Worm (Caenorhabditis elegans) whole organism, mixed stage, embryonic: ENCODE data around the gene atg-10.

ENCODE experiments used
- M03D4.4 ChIP-seq: sonication (generic microtip); optimal IDR thresholded peaks from 2 replicates; lab custom pipeline; 2017; ENCODE audit warnings: mild to moderate bottlenecking, missing genetic modification characterization, missing compliant biosample characterization
- bed-3 ChIP-seq: fragments of 200-800 bp; sonication (Bioruptor generic); optimal IDR thresholded peaks from 3 replicates; lab custom pipeline; 2018; ENCODE audit warnings: mild to moderate bottlenecking, missing genetic modification characterization, moderate library complexity, missing compliant biosample characterization
- blmp-1 ChIP-seq: fragments of 150-350 bp; optimal IDR thresholded peaks from 2 replicates; lab custom pipeline; 2014; ENCODE audit warnings: missing biosample characterization, missing genetic modification characterization
- ceh-39 ChIP-seq: fragments of 150-350 bp; optimal IDR thresholded peaks from 2 replicates; lab custom pipeline; 2014; ENCODE audit warnings: missing biosample characterization, missing genetic modification characterization
- ceh-43 ChIP-seq: fragments of 200-800 bp; sonication (Bioruptor generic); optimal IDR thresholded peaks from 2 replicates; lab custom pipeline; 2018; ENCODE audit warnings: mild to moderate bottlenecking, missing genetic modification characterization, moderate library complexity, missing compliant biosample characterization
- ces-1 ChIP-seq: fragments of 150-350 bp; optimal IDR thresholded peaks from 2 replicates; lab custom pipeline; 2014; ENCODE audit warnings: missing biosample characterization, missing genetic modification reagents, missing genetic modification characterization
- cnd-1 ChIP-seq: fragments of 200-800 bp; sonication (Bioruptor generic); optimal IDR thresholded peaks from 2 replicates; lab custom pipeline; 2018; ENCODE audit warnings: mild to moderate bottlenecking, missing genetic modification characterization, missing compliant biosample characterization
- elt-1 ChIP-seq: sonication (generic microtip); optimal IDR thresholded peaks from 2 replicates; lab custom pipeline; 2017; ENCODE audit warnings: missing genetic modification characterization, mild to moderate bottlenecking, missing compliant biosample characterization, antibody characterized with exemption, moderate library complexity, borderline replicate concordance; ENCODE audit not compliant: insufficient read depth
- elt-3 ChIP-seq: fragments of 150-350 bp; optimal IDR thresholded peaks from 2 replicates; lab custom pipeline; 2014; ENCODE audit warnings: missing biosample characterization, missing genetic modification characterization
- flh-1 ChIP-seq: fragments of 200-800 bp; sonication (Bioruptor generic); optimal IDR thresholded peaks from 2 replicates; lab custom pipeline; 2018; ENCODE audit warnings: mild to moderate bottlenecking, missing genetic modification characterization, moderate library complexity, missing compliant biosample characterization
- hlh-1 ChIP-seq: fragments of 150-350 bp; optimal IDR thresholded peaks from 2 replicates; lab custom pipeline; 2014; ENCODE audit warnings: missing biosample characterization, missing genetic modification reagents, missing genetic modification characterization
- lin-13 ChIP-seq: fragments of 150-350 bp; optimal IDR thresholded peaks from 2 replicates; lab custom pipeline; 2014; ENCODE audit warnings: missing biosample characterization, missing genetic modification characterization
- lin-32 ChIP-seq: fragments of 200-800 bp; sonication (Bioruptor generic); optimal IDR thresholded peaks from 2 replicates; lab custom pipeline; 2018; ENCODE audit warnings: mild to moderate bottlenecking, missing genetic modification characterization, missing compliant biosample characterization
- lsy-2 ChIP-seq: fragments of 150-350 bp; optimal IDR thresholded peaks from 2 replicates; lab custom pipeline; 2014; ENCODE audit warnings: missing biosample characterization, missing genetic modification characterization
- mab-5 ChIP-seq: fragments of 150-350 bp; optimal IDR thresholded peaks from 2 replicates; lab custom pipeline; 2014; ENCODE audit warnings: missing biosample characterization, missing genetic modification characterization
- mls-2 ChIP-seq: sonication (generic microtip); optimal IDR thresholded peaks from 2 replicates; lab custom pipeline; 2016; ENCODE audit warnings: mild to moderate bottlenecking, missing genetic modification characterization, moderate library complexity, missing compliant biosample characterization
- nhr-2 ChIP-seq: fragments of 150-350 bp; optimal IDR thresholded peaks from 2 replicates; lab custom pipeline; 2014; ENCODE audit warnings: missing biosample characterization, missing genetic modification characterization
- nhr-237 ChIP-seq: fragments of 150-350 bp; optimal IDR thresholded peaks from 2 replicates; lab custom pipeline; 2014; ENCODE audit warnings: missing biosample characterization, missing genetic modification characterization
- nhr-28 ChIP-seq: fragments of 150-350 bp; optimal IDR thresholded peaks from 2 replicates; lab custom pipeline; 2014; ENCODE audit warnings: missing biosample characterization, missing genetic modification characterization
- nhr-76 ChIP-seq: sonication (generic microtip); optimal IDR thresholded peaks from 2 replicates; lab custom pipeline; 2017; ENCODE audit warnings: missing biosample characterization, missing genetic modification characterization
- pha-4 ChIP-seq: fragments of 150-350 bp; optimal IDR thresholded peaks from 2 replicates; lab custom pipeline; 2018; ENCODE audit warnings: missing biosample characterization, missing genetic modification reagents, missing genetic modification characterization
- sem-2 ChIP-seq: fragments of 200-800 bp; sonication (Bioruptor generic); optimal IDR thresholded peaks from 2 replicates; lab custom pipeline; 2018; ENCODE audit warnings: mild to moderate bottlenecking, missing genetic modification characterization, missing compliant biosample characterization
- snpc-4 ChIP-seq: fragments of 150-350 bp; optimal IDR thresholded peaks from 2 replicates; lab custom pipeline; 2014; ENCODE audit warnings: missing biosample characterization, missing genetic modification characterization
- unc-120 ChIP-seq: sonication (generic microtip); optimal IDR thresholded peaks from 2 replicates; lab custom pipeline; 2017; ENCODE audit warnings: missing genetic modification characterization, missing compliant biosample characterization; ENCODE audit not compliant: poor library complexity, severe bottlenecking
- unc-39 ChIP-seq: fragments of 150-350 bp; optimal IDR thresholded peaks from 2 replicates; lab custom pipeline; 2014; ENCODE audit warnings: missing biosample characterization, missing genetic modification characterization
- unc-62 ChIP-seq: fragments of 150-350 bp; optimal IDR thresholded peaks from 2 replicates; lab custom pipeline; 2014; ENCODE audit warnings: missing biosample characterization, missing genetic modification reagents, missing genetic modification characterization
- ztf-11 ChIP-seq: fragments of 150-350 bp; optimal IDR thresholded peaks from 2 replicates; lab custom pipeline; 2014; ENCODE audit warnings: missing biosample characterization, missing genetic modification characterization

The atg-10 gene

ce11 chrII:8617516-8617915, 41.4 kb upstream of the atg-10 start, which contains the start of gene chhy-1:
Gene chhy-1, minus strand, starts transcription at chrII:8617616.
- TF ChIP-seq ceh-39 (tag; lab: Kevin White, UChicago) (no peak), elt-1 (tag; lab: Kevin White, UChicago) (no peak), cnd-1 (tag; lab: Kevin White, UChicago) (no peak), nhr-237 (no peak), nhr-76 (tag; lab: Kevin White, UChicago) (no peak), nhr-28 (tag; lab: Kevin White, UChicago) (no peak), lin-13 (tag; lab: Kevin White, UChicago) (no peak)
- TF ChIP-seq, all 35 proteins: peak for 0

ce11 chrII:8621883-8622282, 37.1 kb upstream of the atg-10 start, which contains the start of gene T22C8.3:
Gene T22C8.3, minus strand, starts transcription at chrII:8621983.
- TF ChIP-seq unc-120 (tag; lab: Kevin White, UChicago) (no peak), cnd-1 (tag; lab: Kevin White, UChicago) (no peak), unc-39 (tag; lab: Kevin White, UChicago) (no peak), nhr-76 (tag; lab: Kevin White, UChicago) (no peak), ceh-43 (GFP tag; lab: Kevin White, UChicago) (no peak), snpc-4 (tag; lab: Kevin White, UChicago) (no peak)

DNA sequence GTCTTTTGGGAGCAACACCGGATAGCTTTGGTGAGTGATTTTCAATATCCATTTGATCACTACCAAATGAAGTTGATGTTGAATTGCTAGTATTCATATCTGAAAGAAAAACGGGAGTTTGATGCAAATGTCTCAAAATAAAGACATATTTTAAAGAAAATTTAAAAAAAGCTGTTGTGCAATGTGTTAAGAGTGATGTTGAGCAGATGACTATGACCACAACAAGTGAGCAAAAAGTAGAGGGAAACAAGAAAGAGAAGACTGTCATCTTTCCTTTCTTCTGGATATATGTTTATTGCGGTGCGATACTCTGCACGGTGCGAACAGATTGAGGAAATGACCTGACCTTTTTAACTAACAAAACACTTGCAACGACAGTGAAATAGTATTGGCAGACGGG, 35.5 kb upstream of the atg-10 start, which contains the start of gene T22C8.4:
TSS of gene T22C8.4 (minus strand) at position 101 of the 400 bp plus-strand sequence.
- TF ChIP-seq M03D4.4 (tag; lab: Kevin White, UChicago) (no peak), sem-2 (no peak), nhr-237 (no peak), ceh-39 (tag; lab: Kevin White, UChicago) (no peak), ceh-43 (GFP tag; lab: Kevin White, UChicago) (no peak), elt-3 (tag; lab: Kevin White, UChicago) (no peak), nhr-76 (tag; lab: Kevin White, UChicago) (no peak), nhr-2 (tag; lab: Kevin White, UChicago) (no peak)

- TF ChIP-seq bed-3 (no peak), nhr-237 (no peak), lsy-2 (tag; lab: Kevin White, UChicago) (no peak), pha-4 (tag; lab: Kevin White, UChicago) (no peak), lin-13 (tag; lab: Kevin White, UChicago) (no peak), ceh-39 (tag; lab: Kevin White, UChicago) (no peak), mls-2 (tag; lab: Kevin White, UChicago) (no peak), unc-62 (GFP tag; lab: Kevin White, UChicago) (no peak), flh-1 (GFP tag; lab: Kevin White, UChicago) (no peak), snpc-4 (tag; lab: Kevin White, UChicago) (no peak), ces-1 (GFP tag; lab: Kevin White, UChicago) (no peak), lin-32 (GFP tag; lab: Kevin White, UChicago) (no peak), unc-39 (tag; lab: Kevin White, UChicago) (no peak)
Observed at ce11 chrII:8625163-8625562, 33.8 kb upstream of the atg-10 start, which contains the start of gene sptf-2. Gene sptf-2, plus strand, starts transcription at chrII:8625459.

ce11 chrII:8626598-8626997, 32.3 kb upstream of the atg-10 start:
- TF ChIP-seq nhr-2 (tag; lab: Kevin White, UChicago) (no peak), cnd-1 (tag; lab: Kevin White, UChicago) (no peak), elt-1 (tag; lab: Kevin White, UChicago) (no peak), unc-120 (tag; lab: Kevin White, UChicago) (no peak), blmp-1 (tag; lab: Kevin White, UChicago) (no peak), elt-3 (tag; lab: Kevin White, UChicago) (no peak), lsy-2 (tag; lab: Kevin White, UChicago) (no peak), flh-1 (GFP tag; lab: Kevin White, UChicago) (no peak), lin-32 (GFP tag; lab: Kevin White, UChicago) (no peak), ceh-43 (GFP tag; lab: Kevin White, UChicago) (no peak), ces-1 (GFP tag; lab: Kevin White, UChicago) (no peak), nhr-28 (tag; lab: Kevin White, UChicago) (no peak), ztf-11 (tag; lab: Kevin White, UChicago) (no peak), unc-39 (tag; lab: Kevin White, UChicago) (no peak), mab-5 (no peak), ceh-39 (tag; lab: Kevin White, UChicago) (no peak), hlh-1 (tag; lab: Kevin White, UChicago) (no peak)
- TF ChIP-seq, all 35 proteins: peak for 0
